Worm (Caenorhabditis elegans) whole organism, L1 larva: Measurements from ENCODE around the gene srj-1.
A peak's percentile ranks its signal among the peaks of the same experiment; 100 is the strongest.

Experiments
- C34B4.2 ChIP-seq: sonication (generic microtip); optimal IDR thresholded peaks from 2 replicates; lab custom pipeline; 2017; ENCODE audit warnings: mild to moderate bottlenecking, missing genetic modification characterization, missing compliant biosample characterization
- Y116A8C.19 ChIP-seq: sonication (generic microtip); optimal IDR thresholded peaks from 2 replicates; lab custom pipeline; 2016; ENCODE audit warnings: missing compliant biosample characterization, missing genetic modification characterization, borderline replicate concordance
- ama-1 ChIP-seq: fragments of 150-350 bp; optimal IDR thresholded peaks from 2 replicates; lab custom pipeline; 2014
- ceh-63 ChIP-seq: fragments of 200-800 bp; sonication (Bioruptor generic); optimal IDR thresholded peaks from 2 replicates; lab custom pipeline; 2018; ENCODE audit warnings: mild to moderate bottlenecking, missing genetic modification characterization, missing compliant biosample characterization
- ceh-8 ChIP-seq: fragments of 200-800 bp; sonication (Bioruptor generic); optimal IDR thresholded peaks from 2 replicates; lab custom pipeline; 2018; ENCODE audit warnings: mild to moderate bottlenecking, missing genetic modification characterization, moderate library complexity, missing compliant biosample characterization
- ceh-82 ChIP-seq, 3 experiments: fragments of 150-350 bp in 1 of 3; sonication (generic microtip) in 2 of 3; optimal IDR thresholded peaks; 2 replicates each; lab custom pipeline; 2014 to 2017; ENCODE audit warnings: missing biosample characterization in 3 of 3, missing genetic modification characterization in 3 of 3
- ceh-88 ChIP-seq: fragments of 200-800 bp; sonication (Bioruptor generic); IDR thresholded peaks from 2 replicates; pipeline ENCODE4 v1.3.6; 2022; ENCODE audit warnings: missing genetic modification characterization, missing compliant biosample characterization
- efl-3 ChIP-seq: fragments of 200-800 bp; sonication (Bioruptor generic); optimal IDR thresholded peaks from 2 replicates; lab custom pipeline; 2018; ENCODE audit warnings: mild to moderate bottlenecking, missing genetic modification characterization, missing compliant biosample characterization
- egl-13 ChIP-seq: sonication (generic microtip); optimal IDR thresholded peaks from 2 replicates; lab custom pipeline; 2016; ENCODE audit warnings: missing genotype, missing genetic modification reagents, missing genetic modification characterization, missing compliant biosample characterization
- egl-27 ChIP-seq, 2 experiments: fragments of 150-350 bp in 1 of 2; sonication (generic microtip); optimal IDR thresholded peaks; 3 replicates each; lab custom pipeline; 2017 to 2018; ENCODE audit warnings: missing biosample characterization in 2 of 2, missing genetic modification characterization in 2 of 2, missing genetic modification reagents in 2 of 2
- elt-2 ChIP-seq: sonication (generic microtip); optimal IDR thresholded peaks from 2 replicates; lab custom pipeline; 2016; ENCODE audit warnings: missing genetic modification characterization, mild to moderate bottlenecking, inconsistent platforms, missing compliant biosample characterization, missing genetic modification reagents
- fkh-10 ChIP-seq: sonication (generic microtip); optimal IDR thresholded peaks from 2 replicates; lab custom pipeline; 2017; ENCODE audit warnings: missing biosample characterization, missing genetic modification reagents, missing genetic modification characterization
- hlh-17 ChIP-seq: fragments of 200-800 bp; sonication (Bioruptor generic); optimal IDR thresholded peaks from 2 replicates; lab custom pipeline; 2018; ENCODE audit warnings: missing genetic modification characterization, mild to moderate bottlenecking, missing compliant biosample characterization, moderate library complexity, borderline replicate concordance
- hlh-4 ChIP-seq: sonication (generic microtip); optimal IDR thresholded peaks from 2 replicates; lab custom pipeline; 2016; ENCODE audit warnings: mild to moderate bottlenecking, missing genetic modification characterization, missing compliant biosample characterization
- hpl-2 ChIP-seq: fragments of 150-350 bp; optimal IDR thresholded peaks from 2 replicates; lab custom pipeline; 2014; ENCODE audit warnings: missing biosample characterization, missing genetic modification reagents, missing genetic modification characterization
- mab-9 ChIP-seq: fragments of 200-800 bp; sonication (Bioruptor generic); IDR thresholded peaks from 2 replicates; pipeline ENCODE4 v1.3.6; 2022; ENCODE audit warnings: missing genetic modification reagents, missing genetic modification characterization, missing compliant biosample characterization
- nhr-12 ChIP-seq: sonication (generic microtip); optimal IDR thresholded peaks from 2 replicates; lab custom pipeline; 2017; ENCODE audit warnings: missing biosample characterization, missing genetic modification characterization
- nhr-237 ChIP-seq: fragments of 150-350 bp; optimal IDR thresholded peaks from 2 replicates; lab custom pipeline; 2014; ENCODE audit warnings: missing biosample characterization, missing genetic modification characterization
- nhr-76 ChIP-seq: sonication (generic microtip); optimal IDR thresholded peaks from 2 replicates; lab custom pipeline; 2017; ENCODE audit warnings: missing biosample characterization, missing genetic modification characterization
- nhr-77 ChIP-seq: fragments of 150-350 bp; optimal IDR thresholded peaks from 2 replicates; lab custom pipeline; 2014; ENCODE audit warnings: missing biosample characterization, missing genetic modification characterization
- nhr-84 ChIP-seq: sonication (generic microtip); optimal IDR thresholded peaks from 2 replicates; lab custom pipeline; 2017; ENCODE audit warnings: missing biosample characterization, missing genetic modification characterization
- nhr-85 ChIP-seq: sonication (generic microtip); peaks from one replicate; lab custom pipeline; 2016; ENCODE audit warnings: missing genetic modification characterization, inconsistent platforms, missing compliant biosample characterization
- nhr-90 ChIP-seq: sonication (generic microtip); optimal IDR thresholded peaks from 2 replicates; lab custom pipeline; 2016; ENCODE audit warnings: mild to moderate bottlenecking, missing genetic modification characterization, missing compliant biosample characterization; ENCODE audit not compliant: poor library complexity
- pag-3 ChIP-seq: sonication (generic microtip); optimal IDR thresholded peaks from 2 replicates; lab custom pipeline; 2017; ENCODE audit warnings: missing genetic modification characterization, mild to moderate bottlenecking, missing compliant biosample characterization, antibody characterized with exemption, borderline replicate concordance; ENCODE audit not compliant: insufficient read depth
- rnt-1 ChIP-seq: sonication (generic microtip); optimal IDR thresholded peaks from 2 replicates; lab custom pipeline; 2016; ENCODE audit warnings: mild to moderate bottlenecking, missing genetic modification characterization, moderate library complexity, missing compliant biosample characterization
- skn-1 ChIP-seq: fragments of 150-350 bp; optimal IDR thresholded peaks from 2 replicates; lab custom pipeline; 2014; ENCODE audit warnings: missing biosample characterization, missing genetic modification characterization
- snpc-4 ChIP-seq: fragments of 150-350 bp; optimal IDR thresholded peaks from 2 replicates; lab custom pipeline; 2014; ENCODE audit warnings: missing biosample characterization, missing genetic modification characterization
- sox-4 ChIP-seq: sonication (generic microtip); optimal IDR thresholded peaks from 2 replicates; lab custom pipeline; 2016; ENCODE audit warnings: missing genetic modification characterization, missing compliant biosample characterization
- sptf-1 ChIP-seq: fragments of 150-350 bp; optimal IDR thresholded peaks from 2 replicates; lab custom pipeline; 2014; ENCODE audit warnings: missing biosample characterization, missing genetic modification characterization
- sup-37 ChIP-seq: fragments of 200-800 bp; sonication (Bioruptor generic); optimal IDR thresholded peaks from 2 replicates; lab custom pipeline; 2018; ENCODE audit warnings: mild to moderate bottlenecking, missing genetic modification characterization, missing compliant biosample characterization
- tbx-2 ChIP-seq: sonication (generic microtip); optimal IDR thresholded peaks from 2 replicates; lab custom pipeline; 2016; ENCODE audit warnings: missing genetic modification characterization, missing compliant biosample characterization
- unc-130 ChIP-seq: fragments of 150-350 bp; optimal IDR thresholded peaks from 2 replicates; lab custom pipeline; 2017; ENCODE audit warnings: missing biosample characterization, missing genetic modification characterization, inconsistent platforms
- unc-30 ChIP-seq: sonication (generic microtip); optimal IDR thresholded peaks from 2 replicates; lab custom pipeline; 2017; ENCODE audit warnings: missing biosample characterization, missing genetic modification characterization
- unc-62 ChIP-seq: fragments of 150-350 bp; optimal IDR thresholded peaks from 2 replicates; lab custom pipeline; 2014; ENCODE audit warnings: missing biosample characterization, missing genetic modification reagents, missing genetic modification characterization
- unc-86 ChIP-seq: sonication (generic microtip); optimal IDR thresholded peaks from 2 replicates; lab custom pipeline; 2016; ENCODE audit warnings: missing genetic modification characterization, missing compliant biosample characterization
- unc-98 ChIP-seq: fragments of 200-800 bp; sonication (Bioruptor generic); IDR thresholded peaks from 2 replicates; pipeline ENCODE4 v1.3.6; 2022; ENCODE audit warnings: missing genetic modification characterization, missing compliant biosample characterization

Gene srj-1

DNA sequence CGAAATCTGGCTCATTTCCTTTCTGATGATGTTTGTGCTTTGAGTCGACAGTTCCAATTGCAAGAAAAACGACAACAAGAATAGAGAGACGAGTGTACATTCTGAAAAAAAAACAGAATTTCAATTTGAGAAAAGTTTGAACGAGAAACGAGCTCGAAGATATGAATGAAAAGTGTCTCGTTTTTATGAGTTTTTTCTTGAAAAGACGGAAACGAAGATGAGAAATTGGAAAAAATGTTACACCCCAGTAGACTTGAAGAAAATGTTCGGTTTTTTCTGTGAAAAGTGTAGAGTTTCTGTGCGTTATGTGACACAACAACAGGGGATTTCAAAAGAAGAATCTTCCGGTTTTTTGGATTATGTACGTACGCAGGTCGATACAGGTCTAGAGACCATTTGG lies 42.2 kb downstream of the srj-1 start, which contains the start of gene srlf-31:
Gene srlf-31, minus strand, starts transcription at position 101 of the 400 bp plus-strand sequence.
- TF ChIP-seq nhr-90 (no peak), ceh-63 (GFP tag; lab: Kevin White, UChicago) (no peak), nhr-77 (tag; lab: Kevin White, UChicago) (no peak), skn-1 (tag; lab: Kevin White, UChicago) (no peak), hlh-17 (no peak), ceh-82 (tag; optimal IDR thresholded peaks at IDR 0.05; lab: Kevin White, UChicago) (no peak), fkh-10 (GFP tag; lab: Kevin White, UChicago) (no peak), nhr-84 (no peak), unc-30 (tag; lab: Kevin White, UChicago) (no peak), nhr-76 (tag; lab: Kevin White, UChicago) (no peak), nhr-12 (tag; lab: Kevin White, UChicago) (no peak)
- TF ChIP-seq, all 84 proteins: peak for 0

DNA sequence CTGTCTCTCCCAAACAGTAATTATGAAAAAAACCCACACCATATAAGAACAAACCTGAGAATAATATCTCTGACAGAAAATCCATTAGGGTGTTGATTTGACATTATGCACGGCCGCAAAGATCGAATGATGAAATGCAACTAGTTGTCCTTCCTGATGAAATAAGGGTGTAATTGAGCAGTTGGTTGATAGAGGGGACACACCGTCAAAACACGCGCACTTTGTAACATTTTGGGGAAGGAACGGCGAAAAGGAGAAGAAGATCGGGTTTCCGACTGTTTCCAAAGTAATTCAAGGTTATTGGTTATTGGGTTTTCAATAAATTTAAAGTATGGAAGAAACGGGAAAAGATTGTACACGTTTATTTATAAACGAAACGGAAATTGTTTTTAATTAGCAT lies 43.2 kb downstream of the srj-1 start, which contains the start of gene ZK822.1:
Gene ZK822.1, minus strand, starts transcription at position 121 of the 400 bp plus-strand sequence.
- TF ChIP-seq sox-4 (tag; lab: Kevin White, UChicago), result no peak
- no peak for TF ChIP-seq hlh-4 (tag; lab: Kevin White, UChicago)
- TF ChIP-seq egl-27 (tag; optimal IDR thresholded peaks at IDR 0.05; lab: Kevin White, UChicago), result no peak
- no peak for TF ChIP-seq egl-13 (tag; lab: Kevin White, UChicago)
- no peak for TF ChIP-seq skn-1 (tag; lab: Kevin White, UChicago)
- no peak for TF ChIP-seq snpc-4 (tag; lab: Kevin White, UChicago)
- TF ChIP-seq sup-37 (GFP tag; lab: Kevin White, UChicago), result no peak
- no peak for TF ChIP-seq unc-86 (tag; lab: Kevin White, UChicago)
- TF ChIP-seq unc-62, result no peak
- TF ChIP-seq efl-3 (GFP tag; lab: Kevin White, UChicago), result no peak
- TF ChIP-seq, all 84 proteins: peak for 0

DNA sequence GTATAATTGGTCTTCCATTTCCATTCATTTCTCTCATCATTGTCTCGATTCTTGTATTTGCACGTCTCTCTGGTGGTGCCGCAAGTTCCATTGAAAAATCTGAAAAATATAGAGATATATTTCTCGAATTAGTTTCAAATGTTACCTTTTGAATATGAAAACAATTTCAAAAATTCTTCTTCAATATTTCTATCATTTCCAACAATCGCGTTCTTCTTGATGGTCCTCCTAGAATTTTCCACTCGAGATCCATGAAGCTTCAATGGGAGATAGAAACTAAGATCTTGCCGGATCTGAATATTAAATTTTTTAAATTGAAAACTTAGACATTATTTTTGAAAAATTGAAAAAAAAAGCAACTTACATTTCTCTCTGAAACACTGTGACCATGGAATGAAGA lies 46.2 kb downstream of the srj-1 start:
- TF ChIP-seq sptf-1 (tag; lab: Kevin White, UChicago) (no peak), nhr-84 (no peak), unc-130 (no peak), hlh-17 (no peak), Y116A8C.19 (no peak), pag-3 (tag; lab: Kevin White, UChicago) (no peak), hpl-2 (GFP tag; lab: Kevin White, UChicago) (no peak), ceh-88 (GFP tag; lab: Robert Waterston, UW) (no peak), unc-86 (tag; lab: Kevin White, UChicago) (no peak), rnt-1 (tag; lab: Kevin White, UChicago) (no peak), mab-9 (GFP tag; lab: Robert Waterston, UW) (no peak), snpc-4 (tag; lab: Kevin White, UChicago) (no peak), unc-62 (no peak), hlh-4 (tag; lab: Kevin White, UChicago) (no peak), tbx-2 (tag; lab: Kevin White, UChicago) (no peak), unc-98 (GFP tag; lab: Robert Waterston, UW) (no peak), nhr-237 (tag; lab: Kevin White, UChicago) (no peak), C34B4.2 (tag; lab: Kevin White, UChicago) (no peak), ceh-8 (GFP tag; lab: Kevin White, UChicago) (no peak)

DNA sequence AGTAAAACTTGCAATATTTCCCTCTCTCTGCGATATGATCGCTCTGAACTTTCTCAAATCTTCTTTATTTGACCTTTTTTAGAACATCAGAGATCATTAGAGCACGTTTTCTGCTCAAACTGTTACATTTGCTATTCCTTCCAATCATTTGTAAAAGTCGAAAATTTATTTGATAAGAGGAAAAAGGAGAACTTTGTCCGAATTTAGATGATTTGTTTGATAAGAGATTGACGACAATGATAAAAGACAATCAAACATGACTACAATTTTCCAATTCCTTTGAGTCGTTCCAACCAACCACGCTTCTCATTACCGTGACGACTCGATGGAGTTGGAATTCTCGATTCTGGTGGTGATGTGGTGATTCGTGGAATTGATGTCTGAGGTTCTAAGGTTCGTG lies 47.3 kb downstream of the srj-1 start:
- no peak for TF ChIP-seq ama-1 (lab: Kevin White, UChicago)
- TF ChIP-seq nhr-85 (tag; lab: Kevin White, UChicago), result no peak
- no peak for TF ChIP-seq unc-62
- TF ChIP-seq elt-2, result peak; percentile 51
